Worm (Caenorhabditis elegans): ENCODE results near the gene fipr-11.
A peak's percentile ranks its signal among the peaks of the same experiment; 100 is the strongest.

The fipr-11 gene

ce11 chrV:9860337-9860736 is 45.7 kb downstream of the fipr-11 start:
- TF ChIP-seq snpc-3.4 (tag; optimal IDR thresholded peaks at IDR 0.05) (no peak), nfyb-1 (GFP tag; IDR thresholded peaks at IDR 0.05) (peak; percentile 92)

- no peak for TF ChIP-seq hlh-12 (tag; optimal IDR thresholded peaks at IDR 0.05)
- TF ChIP-seq sea-2 (GFP tag; IDR thresholded peaks at IDR 0.05): no peak
- no peak for TF ChIP-seq snpc-1.3 (tag; optimal IDR thresholded peaks at IDR 0.05; ENCODE audit: insufficient read depth)
- TF ChIP-seq mcd-1 (GFP tag; IDR thresholded peaks at IDR 0.05): no peak
- TF ChIP-seq attf-3 (GFP tag; conservative IDR thresholded peaks at IDR 0.05): no peak
- TF ChIP-seq B0261.1 (tag; optimal IDR thresholded peaks at IDR 0.05): no peak
- no peak for TF ChIP-seq bed-1 (GFP tag; IDR thresholded peaks at IDR 0.05)
- no peak for TF ChIP-seq Y53F4B.3 (GFP tag; IDR thresholded peaks at IDR 0.05)
- TF ChIP-seq F57A8.1 (GFP tag; optimal IDR thresholded peaks at IDR 0.05): no peak
- no peak for TF ChIP-seq egrh-3 (GFP tag; IDR thresholded peaks at IDR 0.05)
These were observed 46.2 kb downstream of the fipr-11 start, which contains the start of gene lsy-12 for ce11 chrV:9859863-9860262. Gene lsy-12, minus strand, starts transcription at chrV:9859963.

- TF ChIP-seq tbx-9 (tag; optimal IDR thresholded peaks at IDR 0.05; ENCODE audit: borderline replicate concordance): no peak
- no peak for TF ChIP-seq B0336.3 (GFP tag; IDR thresholded peaks at IDR 0.05)
- no peak for TF ChIP-seq rpc-1 (optimal IDR thresholded peaks at IDR 0.05)
- TF ChIP-seq rpc-1 (tag; optimal IDR thresholded peaks at IDR 0.05): no peak
- no peak for TF ChIP-seq K12H6.12 (tag; optimal IDR thresholded peaks at IDR 0.05)
- no peak for TF ChIP-seq nfya-1 (tag; optimal IDR thresholded peaks at IDR 0.05; ENCODE audit: borderline replicate concordance, insufficient read depth)
- no peak for TF ChIP-seq T26A5.8 (tag; optimal IDR thresholded peaks at IDR 0.05)
- no peak for TF ChIP-seq akir-1 (GFP tag; optimal IDR thresholded peaks at IDR 0.05)
- no peak for TF ChIP-seq him-1 (tag; optimal IDR thresholded peaks at IDR 0.05)
- no peak for TF ChIP-seq egrh-3 (GFP tag; IDR thresholded peaks at IDR 0.05)
- TF ChIP-seq cebp-2 (GFP tag; IDR thresholded peaks at IDR 0.05): no peak
- no peak for TF ChIP-seq B0019.2 (GFP tag; conservative IDR thresholded peaks at IDR 0.05)
- no peak for TF ChIP-seq fkh-3 (tag; optimal IDR thresholded peaks at IDR 0.05)
These were observed 49.0 kb downstream of the fipr-11 start for ce11 chrV:9856978-9857377.

ce11 chrV:9855920-9856852 is 49.8 kb downstream of the fipr-11 start:
- TF ChIP-seq F33H1.4 (GFP tag; IDR thresholded peaks at IDR 0.05) (no peak), hmg-1.2 (GFP tag; IDR thresholded peaks at IDR 0.05) (peak; percentile 76; the same call in 1 of the 2 replicates), madf-3 (GFP tag; IDR thresholded peaks at IDR 0.05) (no peak), lin-40 (tag; optimal IDR thresholded peaks at IDR 0.05) (no peak), repo-1 (tag; optimal IDR thresholded peaks at IDR 0.05) (no peak), ztf-6 (GFP tag; IDR thresholded peaks at IDR 0.05) (no peak), zfh-2 (GFP tag; conservative IDR thresholded peaks at IDR 0.05) (0 out of 2 replicates have a peak, but pooled peaks have one; percentile 16), efl-1 (GFP tag; optimal IDR thresholded peaks at IDR 0.05) (peak; percentile 9), nhr-80 (tag; optimal IDR thresholded peaks at IDR 0.05) (peak; percentile 14), snpc-4 (GFP tag; optimal IDR thresholded peaks at IDR 0.05) (no peak), snpc-4 (tag; optimal IDR thresholded peaks at IDR 0.05) (no peak), attf-5 (GFP tag; optimal IDR thresholded peaks at IDR 0.05) (peak; percentile 50), mcd-1 (GFP tag; IDR thresholded peaks at IDR 0.05) (peak; percentile 64), D2030.7 (GFP tag; IDR thresholded peaks at IDR 0.05) (no peak), unc-130 (GFP tag; optimal IDR thresholded peaks at IDR 0.05) (no peak), fkh-3 (tag; optimal IDR thresholded peaks at IDR 0.05) (no peak), F22D6.2 (tag; optimal IDR thresholded peaks at IDR 0.05) (no peak), nfya-2 (GFP tag; IDR thresholded peaks at IDR 0.05) (no peak), ekl-4 (GFP tag; IDR thresholded peaks at IDR 0.05) (no peak), bed-2 (GFP tag; IDR thresholded peaks at IDR 0.05) (no peak)

All from whole organism, young adult.